Fruit fly (Drosophila melanogaster): ENCODE data around the gene CG17919.

The CG17919 gene

DNA sequence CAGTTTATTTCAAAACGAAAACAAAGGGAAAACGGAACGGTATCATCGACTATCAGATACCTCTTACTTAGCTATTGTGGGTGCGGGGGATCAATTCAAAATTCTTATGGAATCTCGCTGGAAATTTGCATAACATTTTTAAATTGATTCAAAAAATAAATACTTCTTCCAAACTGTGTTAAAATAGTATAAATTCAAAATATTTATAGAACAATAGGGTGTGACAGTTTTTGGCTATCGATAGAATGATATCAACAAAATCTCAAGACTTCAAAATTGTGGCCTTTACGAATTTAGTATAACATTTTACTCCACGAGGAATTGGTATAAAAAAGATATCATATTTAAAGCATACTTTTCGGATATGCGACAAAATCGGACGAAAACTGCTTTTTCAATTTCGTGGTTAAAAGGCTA is 44.6 kb downstream of the CG17919 start (continued):
- TF ChIP-seq unpg (GFP tag; optimal IDR thresholded peaks at IDR 0.05) (no peak), CG10959 (GFP tag; IDR thresholded peaks at IDR 0.05) (no peak), sc (optimal IDR thresholded peaks at IDR 0.05) (no peak), sc (GFP tag; optimal IDR thresholded peaks at IDR 0.05) (no peak), slou (GFP tag; optimal IDR thresholded peaks at IDR 0.05) (no peak), stwl (tag; optimal IDR thresholded peaks at IDR 0.05) (peak; percentile 29), sens (GFP tag) (peak; percentile 48), ato (GFP tag; IDR thresholded peaks at IDR 0.05; ENCODE audit: partially characterized antibody) (peak; percentile 66; the same call in 1 of the 2 replicates), hb (GFP tag; IDR thresholded peaks at IDR 0.05; ENCODE audit: partially characterized antibody) (peak; percentile 83), CG31441 (GFP tag; IDR thresholded peaks at IDR 0.05) (no peak), mld (GFP tag; IDR thresholded peaks at IDR 0.05; ENCODE audit: partially characterized antibody) (peak; percentile 67; the same call in 2 of the 3 replicates), CG13287 (GFP tag; IDR thresholded peaks at IDR 0.05; ENCODE audit: partially characterized antibody) (peak; percentile 74), vvl (GFP tag; IDR thresholded peaks at IDR 0.05) (no peak), Sry-δ (GFP tag; optimal IDR thresholded peaks at IDR 0.05) (no peak), Atf6 (GFP tag; IDR thresholded peaks at IDR 0.05) (no peak), gfzf (GFP tag; optimal IDR thresholded peaks at IDR 0.05) (peak; percentile 28), CG3065 (GFP tag; optimal IDR thresholded peaks at IDR 0.05) (no peak), bbx (GFP tag; IDR thresholded peaks at IDR 0.05; ENCODE audit: partially characterized antibody) (peak; percentile 55), CG7963 (GFP tag; IDR thresholded peaks at IDR 0.05; ENCODE audit: partially characterized antibody) (peak; percentile 76), vnd (GFP tag; IDR thresholded peaks at IDR 0.05; ENCODE audit: partially characterized antibody) (peak; percentile 69; the same call in 2 of the 3 replicates), CG16813 (GFP tag; IDR thresholded peaks at IDR 0.05; ENCODE audit: partially characterized antibody) (peak; percentile 83), HHEX (GFP tag; optimal IDR thresholded peaks at IDR 0.05) (no peak), Doc3 (GFP tag; IDR thresholded peaks at IDR 0.05; ENCODE audit: partially characterized antibody) (peak; percentile 64; the same call in 1 of the 3 replicates), Opbp (GFP tag; IDR thresholded peaks at IDR 0.05; ENCODE audit: partially characterized antibody) (peak; percentile 48; the same call in 1 of the 3 replicates), BEAF-32 (GFP tag; optimal IDR thresholded peaks at IDR 0.05) (peak; percentile 0), CG34224 (GFP tag; IDR thresholded peaks at IDR 0.05; ENCODE audit: partially characterized antibody) (peak; percentile 70), inv (GFP tag; IDR thresholded peaks at IDR 0.05; ENCODE audit: partially characterized antibody) (peak; percentile 53; the same call in 1 of the 2 replicates), CG5953 (GFP tag; IDR thresholded peaks at IDR 0.05) (no peak), chinmo (GFP tag; IDR thresholded peaks at IDR 0.05; ENCODE audit: partially characterized antibody) (peak; percentile 74; the same call in 2 of the 4 replicates), Atf-2 (GFP tag; optimal IDR thresholded peaks at IDR 0.05) (no peak), nerfin-2 (GFP tag; IDR thresholded peaks at IDR 0.05; ENCODE audit: partially characterized antibody) (peak; percentile 88), CG12299 (tag; optimal IDR thresholded peaks at IDR 0.05) (no peak), ems (GFP tag; optimal IDR thresholded peaks at IDR 0.05) (no peak), HLH4C (GFP tag; IDR thresholded peaks at IDR 0.05; ENCODE audit: partially characterized antibody) (peak; percentile 96), Tbp (GFP tag; optimal IDR thresholded peaks at IDR 0.05) (no peak), CG11723 (GFP tag; optimal IDR thresholded peaks at IDR 0.05) (no peak), CG14860 (GFP tag; IDR thresholded peaks at IDR 0.05; ENCODE audit: partially characterized antibody) (peak; percentile 92), zen (tag; optimal IDR thresholded peaks at IDR 0.05) (no peak), zen2 (GFP tag; IDR thresholded peaks at IDR 0.05; ENCODE audit: partially characterized antibody) (peak; percentile 55; the same call in 1 of the 3 replicates), CG6791 (GFP tag; IDR thresholded peaks at IDR 0.05; ENCODE audit: partially characterized antibody) (peak; percentile 89), CG31224 (GFP tag; IDR thresholded peaks at IDR 0.05) (no peak), Dll (GFP tag; IDR thresholded peaks at IDR 0.05; ENCODE audit: partially characterized antibody) (peak; percentile 70)

Data from whole organism, embryonic.